Worm (Caenorhabditis elegans) whole organism, midembryonic: ENCODE data around the gene C26B2.8.

Source experiments
- cog-1 ChIP-seq: sonication (generic microtip); optimal IDR thresholded peaks from 2 replicates; lab custom pipeline; 2016; ENCODE audit warnings: missing genetic modification characterization, missing compliant biosample characterization
- flt-1 ChIP-seq: fragments of 200-800 bp; sonication (Bioruptor generic); IDR thresholded peaks from 2 replicates; pipeline ENCODE4 v1.3.6; 2022; ENCODE audit warnings: missing genetic modification characterization, missing compliant biosample characterization
- klf-2 ChIP-seq: fragments of 200-800 bp; sonication (Bioruptor generic); conservative IDR thresholded peaks from 2 replicates; pipeline ENCODE4 v1.3.6; 2022; ENCODE audit warnings: missing genetic modification reagents, missing genetic modification characterization, missing compliant biosample characterization
- med-1 ChIP-seq: sonication (generic microtip); optimal IDR thresholded peaks from 2 replicates; lab custom pipeline; 2017; ENCODE audit warnings: missing genetic modification characterization, mild to moderate bottlenecking, missing compliant biosample characterization, antibody characterized with exemption, missing genetic modification reagents; ENCODE audit not compliant: insufficient read depth
- ref-1 ChIP-seq: fragments of 200-800 bp; sonication (Bioruptor generic); conservative IDR thresholded peaks from 2 replicates; pipeline ENCODE4 v1.3.6; 2022; ENCODE audit warnings: missing genetic modification reagents, missing genetic modification characterization, missing compliant biosample characterization
- tab-1 ChIP-seq: fragments of 200-800 bp; sonication (Bioruptor generic); IDR thresholded peaks from 2 replicates; pipeline ENCODE4 v1.3.6; 2022; ENCODE audit warnings: missing genetic modification characterization, missing compliant biosample characterization
- ztf-23 ChIP-seq: fragments of 200-800 bp; sonication (Bioruptor generic); IDR thresholded peaks from 2 replicates; pipeline ENCODE4 v1.3.6; 2022; ENCODE audit warnings: missing genetic modification reagents, missing genetic modification characterization, missing compliant biosample characterization
- ztf-29 ChIP-seq: fragments of 200-800 bp; sonication (Bioruptor generic); IDR thresholded peaks from 2 replicates; pipeline ENCODE4 v1.3.6; 2022; ENCODE audit warnings: missing genetic modification reagents, missing genetic modification characterization, missing compliant biosample characterization

DNA sequence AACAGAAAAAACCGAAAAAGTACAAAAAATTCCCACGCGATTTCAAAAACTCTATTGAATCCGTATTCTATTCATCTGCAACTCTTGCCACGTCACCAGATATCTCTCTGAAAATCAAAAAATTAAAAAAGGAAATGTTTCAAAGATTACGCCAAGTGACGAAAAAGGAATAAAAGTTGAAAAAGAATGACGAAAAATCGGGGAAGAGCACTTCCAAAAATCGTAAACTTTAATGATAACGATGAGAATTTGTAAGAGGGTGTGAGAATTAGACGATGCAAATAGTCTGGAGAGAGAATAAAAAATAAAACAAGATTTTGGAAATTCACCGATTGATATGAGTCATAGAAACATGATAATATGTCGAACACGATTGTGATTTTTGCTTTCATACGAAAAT lies 20.2 kb downstream of the C26B2.8 start:
- TF ChIP-seq cog-1 (tag; lab: Kevin White, UChicago) (no peak), tab-1 (GFP tag; lab: Robert Waterston, UW) (no peak), med-1 (no peak), ref-1 (no peak), klf-2 (GFP tag; lab: Robert Waterston, UW) (no peak), flt-1 (GFP tag; lab: Robert Waterston, UW) (no peak), ztf-29 (no peak), ztf-23 (no peak)
